Worm (Caenorhabditis elegans): ENCODE measurements around the gene nspc-16.

ce11 chrX:14539468-14539867 lies 16.1 kb downstream of the nspc-16 start:
- no peak for TF ChIP-seq snpc-4 (tag; optimal IDR thresholded peaks at IDR 0.05)
- no peak for TF ChIP-seq unc-39 (tag; optimal IDR thresholded peaks at IDR 0.05)
- TF ChIP-seq unc-62 (GFP tag; optimal IDR thresholded peaks at IDR 0.05) = no peak
- no peak for TF ChIP-seq ama-1 (optimal IDR thresholded peaks at IDR 0.05)
- TF ChIP-seq nhr-6 (tag; optimal IDR thresholded peaks at IDR 0.05) = no peak
- no peak for TF ChIP-seq mdl-1 (tag; optimal IDR thresholded peaks at IDR 0.05)
- no peak for TF ChIP-seq egl-27 (tag; optimal IDR thresholded peaks at IDR 0.05)
- TF ChIP-seq nhr-11 (tag; optimal IDR thresholded peaks at IDR 0.05) = no peak
- no peak for TF ChIP-seq zag-1 (tag; optimal IDR thresholded peaks at IDR 0.05)
- TF ChIP-seq lin-39 (tag; optimal IDR thresholded peaks at IDR 0.05) = no peak
- no peak for TF ChIP-seq lin-13 (GFP tag; optimal IDR thresholded peaks at IDR 0.05)
